Worm (Caenorhabditis elegans) whole organism, midembryonic: ENCODE measurements around the gene C17C3.11.

Source experiments
- T22C8.4 ChIP-seq: fragments of 200-800 bp; sonication (Bioruptor generic); IDR thresholded peaks from 2 replicates; pipeline ENCODE4 v1.3.6; 2022; ENCODE audit warnings: missing genetic modification characterization, missing compliant biosample characterization
- cog-1 ChIP-seq: sonication (generic microtip); optimal IDR thresholded peaks from 2 replicates; lab custom pipeline; 2016; ENCODE audit warnings: missing genetic modification characterization, missing compliant biosample characterization
- flt-1 ChIP-seq: fragments of 200-800 bp; sonication (Bioruptor generic); IDR thresholded peaks from 2 replicates; pipeline ENCODE4 v1.3.6; 2022; ENCODE audit warnings: missing genetic modification characterization, missing compliant biosample characterization
- klf-2 ChIP-seq: fragments of 200-800 bp; sonication (Bioruptor generic); conservative IDR thresholded peaks from 2 replicates; pipeline ENCODE4 v1.3.6; 2022; ENCODE audit warnings: missing genetic modification reagents, missing genetic modification characterization, missing compliant biosample characterization
- med-1 ChIP-seq: sonication (generic microtip); optimal IDR thresholded peaks from 2 replicates; lab custom pipeline; 2017; ENCODE audit warnings: missing genetic modification characterization, mild to moderate bottlenecking, missing compliant biosample characterization, antibody characterized with exemption, missing genetic modification reagents; ENCODE audit not compliant: insufficient read depth
- ref-1 ChIP-seq: fragments of 200-800 bp; sonication (Bioruptor generic); conservative IDR thresholded peaks from 2 replicates; pipeline ENCODE4 v1.3.6; 2022; ENCODE audit warnings: missing genetic modification reagents, missing genetic modification characterization, missing compliant biosample characterization
- tab-1 ChIP-seq: fragments of 200-800 bp; sonication (Bioruptor generic); IDR thresholded peaks from 2 replicates; pipeline ENCODE4 v1.3.6; 2022; ENCODE audit warnings: missing genetic modification characterization, missing compliant biosample characterization
- ztf-23 ChIP-seq: fragments of 200-800 bp; sonication (Bioruptor generic); IDR thresholded peaks from 2 replicates; pipeline ENCODE4 v1.3.6; 2022; ENCODE audit warnings: missing genetic modification reagents, missing genetic modification characterization, missing compliant biosample characterization
- ztf-29 ChIP-seq: fragments of 200-800 bp; sonication (Bioruptor generic); IDR thresholded peaks from 2 replicates; pipeline ENCODE4 v1.3.6; 2022; ENCODE audit warnings: missing genetic modification reagents, missing genetic modification characterization, missing compliant biosample characterization

- TF ChIP-seq flt-1 (GFP tag; lab: Robert Waterston, UW), result no peak
- TF ChIP-seq klf-2 (GFP tag; lab: Robert Waterston, UW), result no peak
- TF ChIP-seq med-1 (GFP tag; lab: Kevin White, UChicago), result no peak
- TF ChIP-seq tab-1 (GFP tag; lab: Robert Waterston, UW), result no peak
- no peak for TF ChIP-seq cog-1
- no peak for TF ChIP-seq ref-1 (GFP tag; lab: Robert Waterston, UW)
- TF ChIP-seq ztf-29 (GFP tag; lab: Robert Waterston, UW), result no peak
- TF ChIP-seq ztf-23 (GFP tag; lab: Robert Waterston, UW), result no peak
- no peak for TF ChIP-seq T22C8.4 (GFP tag; lab: Robert Waterston, UW)
Measured at ce11 chrII:5570272-5570671, 32.6 kb downstream of the C17C3.11 start, which contains the start of the genes C17C3.1 and C17C3.15.
